Worm (Caenorhabditis elegans) whole organism, mixed stage, embryonic: ENCODE data around the gene dnj-10.

Source experiments
- blmp-1 ChIP-seq: fragments of 150-350 bp; optimal IDR thresholded peaks from 2 replicates; lab custom pipeline; 2014; ENCODE audit warnings: missing biosample characterization, missing genetic modification characterization
- ces-1 ChIP-seq: fragments of 150-350 bp; optimal IDR thresholded peaks from 2 replicates; lab custom pipeline; 2014; ENCODE audit warnings: missing biosample characterization, missing genetic modification reagents, missing genetic modification characterization
- elt-1 ChIP-seq: sonication (generic microtip); optimal IDR thresholded peaks from 2 replicates; lab custom pipeline; 2017; ENCODE audit warnings: missing genetic modification characterization, mild to moderate bottlenecking, missing compliant biosample characterization, antibody characterized with exemption, moderate library complexity, borderline replicate concordance; ENCODE audit not compliant: insufficient read depth
- elt-3 ChIP-seq: fragments of 150-350 bp; optimal IDR thresholded peaks from 2 replicates; lab custom pipeline; 2014; ENCODE audit warnings: missing biosample characterization, missing genetic modification characterization
- lin-32 ChIP-seq: fragments of 200-800 bp; sonication (Bioruptor generic); optimal IDR thresholded peaks from 2 replicates; lab custom pipeline; 2018; ENCODE audit warnings: mild to moderate bottlenecking, missing genetic modification characterization, missing compliant biosample characterization
- mep-1 ChIP-seq: fragments of 150-350 bp; optimal IDR thresholded peaks from 2 replicates; lab custom pipeline; 2017; ENCODE audit warnings: missing biosample characterization, missing genetic modification reagents, missing genetic modification characterization, inconsistent platforms
- mls-2 ChIP-seq: sonication (generic microtip); optimal IDR thresholded peaks from 2 replicates; lab custom pipeline; 2016; ENCODE audit warnings: mild to moderate bottlenecking, missing genetic modification characterization, moderate library complexity, missing compliant biosample characterization
- nhr-237 ChIP-seq: fragments of 150-350 bp; optimal IDR thresholded peaks from 2 replicates; lab custom pipeline; 2014; ENCODE audit warnings: missing biosample characterization, missing genetic modification characterization
- snpc-4 ChIP-seq: fragments of 150-350 bp; optimal IDR thresholded peaks from 2 replicates; lab custom pipeline; 2014; ENCODE audit warnings: missing biosample characterization, missing genetic modification characterization
- unc-39 ChIP-seq: fragments of 150-350 bp; optimal IDR thresholded peaks from 2 replicates; lab custom pipeline; 2014; ENCODE audit warnings: missing biosample characterization, missing genetic modification characterization
- ztf-11 ChIP-seq: fragments of 150-350 bp; optimal IDR thresholded peaks from 2 replicates; lab custom pipeline; 2014; ENCODE audit warnings: missing biosample characterization, missing genetic modification characterization

- TF ChIP-seq blmp-1 (tag; lab: Kevin White, UChicago) (no peak), elt-1 (tag; lab: Kevin White, UChicago) (no peak), snpc-4 (tag; lab: Kevin White, UChicago) (no peak), ztf-11 (tag; lab: Kevin White, UChicago) (no peak), ces-1 (GFP tag; lab: Kevin White, UChicago) (no peak), elt-3 (tag; lab: Kevin White, UChicago) (no peak), unc-39 (tag; lab: Kevin White, UChicago) (no peak), mls-2 (tag; lab: Kevin White, UChicago) (no peak), lin-32 (GFP tag; lab: Kevin White, UChicago) (no peak), nhr-237 (no peak), mep-1 (tag; lab: Kevin White, UChicago) (no peak)
Measured at ce11 chrIII:8667382-8667781, 36.4 kb downstream of the dnj-10 start, which contains the start of gene dpy-19.
